Fruit fly (Drosophila melanogaster) whole organism, embryonic: ENCODE results near the gene CG9682.

Experiments used
- ATbp ChIP-seq: fragments of 200-800 bp; sonication (Bioruptor generic); optimal IDR thresholded peaks from 2 replicates; lab custom pipeline; 2017; ENCODE audit warnings: missing biosample characterization, mild to moderate bottlenecking, missing genetic modification characterization, missing genetic modification reagents
- Adf1 ChIP-seq: fragments of 200-800 bp; sonication (Bioruptor generic); IDR thresholded peaks from 2 replicates; pipeline ENCODE4 v1.3.6; 2022; ENCODE audit warnings: missing biosample characterization, missing genetic modification characterization
- Awh ChIP-seq: fragments of 200-800 bp; sonication (Bioruptor generic); IDR thresholded peaks from 2 replicates; pipeline ENCODE4, ENCODE4 v1.3.6; 2022; ENCODE audit warnings: missing biosample characterization, missing genetic modification characterization
- BtbVII ChIP-seq: fragments of 200-800 bp; sonication (Bioruptor generic); optimal IDR thresholded peaks from 3 replicates; lab custom pipeline; 2017; ENCODE audit warnings: missing biosample characterization, mild to moderate bottlenecking, missing genetic modification characterization
- Bteb2 ChIP-seq: fragments of 200-800 bp; sonication (Bioruptor generic); optimal IDR thresholded peaks from 2 replicates; lab custom pipeline; 2016; ENCODE audit warnings: missing biosample characterization, missing genetic modification characterization
- CG10321 ChIP-seq: fragments of 200-800 bp; sonication (Bioruptor generic); IDR thresholded peaks from 2 replicates; pipeline ENCODE4 v1.3.6; 2022; ENCODE audit warnings: missing biosample characterization, missing genetic modification characterization
- CG10462 ChIP-seq: fragments of 200-800 bp; sonication (Bioruptor generic); optimal IDR thresholded peaks from 2 replicates; lab custom pipeline; 2016; ENCODE audit warnings: missing biosample characterization, missing genetic modification characterization
- CG10959 ChIP-seq: fragments of 200-800 bp; sonication (Bioruptor generic); IDR thresholded peaks from 2 replicates; pipeline ENCODE4 v1.3.6; 2022; ENCODE audit warnings: missing biosample characterization, missing genetic modification characterization
- CG11504 ChIP-seq: fragments of 200-800 bp; sonication (Bioruptor generic); optimal IDR thresholded peaks from 3 replicates; lab custom pipeline; 2019; ENCODE audit warnings: missing biosample characterization, mild to moderate bottlenecking, missing genetic modification characterization, moderate library complexity
- CG12391 ChIP-seq: fragments of 200-800 bp; sonication (Bioruptor generic); optimal IDR thresholded peaks from 3 replicates; lab custom pipeline; 2018; ENCODE audit warnings: missing biosample characterization, mild to moderate bottlenecking, missing genetic modification characterization, moderate library complexity
- CG14710 ChIP-seq: fragments of 200-800 bp; sonication (Bioruptor generic); optimal IDR thresholded peaks from 3 replicates; lab custom pipeline; 2019; ENCODE audit warnings: missing biosample characterization, mild to moderate bottlenecking, missing genetic modification characterization, moderate library complexity
- CG15601 ChIP-seq: fragments of 200-800 bp; sonication (Bioruptor generic); optimal IDR thresholded peaks from 3 replicates; lab custom pipeline; 2019; ENCODE audit warnings: missing biosample characterization, mild to moderate bottlenecking, missing genetic modification characterization, moderate library complexity
- CG17829 ChIP-seq: fragments of 200-800 bp; optimal IDR thresholded peaks from 2 replicates; lab custom pipeline; 2019; ENCODE audit warnings: missing biosample characterization, mild to moderate bottlenecking, missing genetic modification characterization, moderate library complexity
- CG18764 ChIP-seq: fragments of 200-800 bp; sonication (Bioruptor generic); optimal IDR thresholded peaks from 3 replicates; lab custom pipeline; 2016; ENCODE audit warnings: missing biosample characterization, missing genetic modification characterization
- CG2120 ChIP-seq: fragments of 200-800 bp; sonication (Bioruptor generic); optimal IDR thresholded peaks from 3 replicates; lab custom pipeline; 2016; ENCODE audit warnings: missing biosample characterization, missing genetic modification characterization
- CG2712 ChIP-seq: fragments of 200-800 bp; optimal IDR thresholded peaks from 3 replicates; lab custom pipeline; 2019; ENCODE audit warnings: missing biosample characterization, mild to moderate bottlenecking, missing genetic modification characterization, moderate library complexity
- CG2875 ChIP-seq: fragments of 200-800 bp; sonication (Bioruptor generic); optimal IDR thresholded peaks from 2 replicates; lab custom pipeline; 2017; ENCODE audit warnings: missing biosample characterization, mild to moderate bottlenecking, missing genetic modification characterization, missing genetic modification reagents
- CG31224 ChIP-seq: fragments of 200-800 bp; sonication (Bioruptor generic); IDR thresholded peaks from 2 replicates; pipeline ENCODE4 v1.3.6; 2022; ENCODE audit warnings: missing biosample characterization, missing genetic modification characterization
- CG32767 ChIP-seq: fragments of 200-800 bp; sonication (Bioruptor generic); IDR thresholded peaks from 2 replicates; pipeline ENCODE4 v1.3.6; 2022; ENCODE audit warnings: missing biosample characterization, missing genetic modification characterization
- CG6254 ChIP-seq: fragments of 200-800 bp; sonication (Bioruptor generic); optimal IDR thresholded peaks from 3 replicates; lab custom pipeline; 2017; ENCODE audit warnings: mild to moderate bottlenecking, missing biosample characterization, missing genetic modification reagents, missing genetic modification characterization
- CG7745 ChIP-seq: fragments of 200-800 bp; sonication (Bioruptor generic); optimal IDR thresholded peaks from 2 replicates; lab custom pipeline; 2018; ENCODE audit warnings: missing biosample characterization, mild to moderate bottlenecking, missing genetic modification characterization, moderate library complexity
- CG7928 ChIP-seq: fragments of 200-800 bp; sonication (Bioruptor generic); optimal IDR thresholded peaks from 2 replicates; lab custom pipeline; 2017; ENCODE audit warnings: missing biosample characterization, mild to moderate bottlenecking, missing genetic modification characterization
- CG9215 ChIP-seq: fragments of 200-800 bp; sonication (Bioruptor generic); IDR thresholded peaks from 2 replicates; pipeline ENCODE4 v1.3.6; 2022; ENCODE audit warnings: missing biosample characterization, missing genetic modification characterization
- Dad ChIP-seq: fragments of 200-800 bp; sonication (Bioruptor generic); optimal IDR thresholded peaks from 3 replicates; lab custom pipeline; 2016; ENCODE audit warnings: missing biosample characterization, missing genetic modification characterization
- Doc2 ChIP-seq: fragments of 200-800 bp; sonication (Bioruptor generic); IDR thresholded peaks from 2 replicates; pipeline ENCODE4 v1.3.6; 2022; ENCODE audit warnings: missing biosample characterization, missing genetic modification characterization
- Dp ChIP-seq: fragments of 200-800 bp; sonication (Bioruptor generic); optimal IDR thresholded peaks from 2 replicates; lab custom pipeline; 2018; ENCODE audit warnings: missing biosample characterization, mild to moderate bottlenecking, missing genetic modification characterization, moderate library complexity
- Dref ChIP-seq: fragments of 200-800 bp; sonication (Bioruptor generic); IDR thresholded peaks from 2 replicates; pipeline ENCODE4 v1.3.6; 2022; ENCODE audit warnings: missing biosample characterization, missing genetic modification characterization
- Gug ChIP-seq: fragments of 200-800 bp; sonication (Bioruptor generic); IDR thresholded peaks from 4 replicates; pipeline ENCODE4 v1.3.6; 2022; ENCODE audit warnings: missing biosample characterization, missing genetic modification characterization
- H15 ChIP-seq: fragments of 200-800 bp; sonication (Bioruptor generic); IDR thresholded peaks from 3 replicates; pipeline ENCODE4 v1.3.6; 2022; ENCODE audit warnings: missing biosample characterization, missing genetic modification characterization
- H2.0 ChIP-seq: fragments of 200-800 bp; sonication (Bioruptor generic); IDR thresholded peaks from 2 replicates; pipeline ENCODE4 v1.3.6; 2022; ENCODE audit warnings: missing biosample characterization, missing genetic modification characterization
- Med ChIP-seq: fragments of 200-800 bp; sonication (Bioruptor generic); peaks from one replicate; lab custom pipeline; 2016; ENCODE audit warnings: missing biosample characterization, missing genetic modification characterization, mild to moderate bottlenecking, inconsistent platforms, moderate library complexity
- Mrtf ChIP-seq: fragments of 200-800 bp; sonication (Bioruptor generic); IDR thresholded peaks from 3 replicates; pipeline ENCODE4 v1.3.6; 2022; ENCODE audit warnings: missing biosample characterization, missing genetic modification characterization
- Nf-YB ChIP-seq: fragments of 200-800 bp; sonication (Bioruptor generic); optimal IDR thresholded peaks from 3 replicates; lab custom pipeline; 2019; ENCODE audit warnings: missing biosample characterization, mild to moderate bottlenecking, missing genetic modification characterization, moderate library complexity
- Poxn ChIP-seq: fragments of 200-800 bp; sonication (Bioruptor generic); IDR thresholded peaks from 2 replicates; pipeline ENCODE4 v1.3.6; 2022; ENCODE audit warnings: missing biosample characterization, missing genetic modification characterization
- Ssrp ChIP-seq: fragments of 200-800 bp; sonication (Bioruptor generic); optimal IDR thresholded peaks from 2 replicates; lab custom pipeline; 2018; ENCODE audit warnings: missing biosample characterization, mild to moderate bottlenecking, missing genetic modification characterization, moderate library complexity
- Usf ChIP-seq: fragments of 200-800 bp; sonication (Bioruptor generic); optimal IDR thresholded peaks from 2 replicates; lab custom pipeline; 2017; ENCODE audit warnings: missing genotype, missing biosample characterization, missing genetic modification characterization
- cg ChIP-seq: fragments of 200-800 bp; sonication (Bioruptor generic); optimal IDR thresholded peaks from 3 replicates; lab custom pipeline; 2019; ENCODE audit warnings: missing biosample characterization, mild to moderate bottlenecking, missing genetic modification characterization, moderate library complexity
- dpn ChIP-seq, 2 experiments: fragments of 200-800 bp; sonication (Bioruptor generic); optimal IDR thresholded peaks; 3 replicates each; lab custom pipeline; 2016; ENCODE audit warnings: missing biosample characterization in 2 of 2, missing genetic modification characterization in 2 of 2
- esg ChIP-seq: fragments of 200-800 bp; sonication (Bioruptor generic); conservative IDR thresholded peaks from 2 replicates; pipeline ENCODE4 v1.3.6; 2022; ENCODE audit warnings: missing biosample characterization, missing genetic modification characterization
- gt ChIP-seq: fragments of 200-800 bp; sonication (Bioruptor generic); IDR thresholded peaks from 2 replicates; pipeline ENCODE4 v1.3.6; 2022; ENCODE audit warnings: missing biosample characterization, missing genetic modification characterization
- kah ChIP-seq: fragments of 200-800 bp; sonication (Bioruptor generic); optimal IDR thresholded peaks from 2 replicates; lab custom pipeline; 2018; ENCODE audit warnings: missing biosample characterization, mild to moderate bottlenecking, missing genetic modification characterization
- kni ChIP-seq: fragments of 200-800 bp; sonication (Bioruptor generic); optimal IDR thresholded peaks from 3 replicates; lab custom pipeline; 2017; ENCODE audit warnings: mild to moderate bottlenecking, missing biosample characterization, missing genetic modification reagents, missing genetic modification characterization
- nau ChIP-seq: fragments of 200-800 bp; sonication (Bioruptor generic); optimal IDR thresholded peaks from 3 replicates; lab custom pipeline; 2017; ENCODE audit warnings: missing biosample characterization, mild to moderate bottlenecking, missing genetic modification characterization, missing genetic modification reagents
- nerfin-1 ChIP-seq: fragments of 200-800 bp; sonication (Bioruptor generic); optimal IDR thresholded peaks from 3 replicates; lab custom pipeline; 2019; ENCODE audit warnings: missing biosample characterization, mild to moderate bottlenecking, missing genetic modification characterization, moderate library complexity
- odd ChIP-seq: fragments of 200-800 bp; sonication (Bioruptor generic); optimal IDR thresholded peaks from 2 replicates; lab custom pipeline; 2017; ENCODE audit warnings: missing biosample characterization, mild to moderate bottlenecking, missing genetic modification characterization
- prd ChIP-seq, 3 experiments: fragments of >200 bp in 2 of 3; fragments of 200-800 bp in 1 of 3; sonication (Bioruptor generic) in 1 of 3; optimal IDR thresholded peaks in 2 of 3; IDR thresholded peaks in 1 of 3; 2 replicates in 2 of 3; 3 replicates in 1 of 3; pipeline versions ENCODE4 v1.3.6 to Lab custom; 2017 to 2022; ENCODE audit warnings: missing biosample characterization in 1 of 3, missing genetic modification characterization in 1 of 3
- unpg ChIP-seq: fragments of 200-800 bp; sonication (Bioruptor generic); optimal IDR thresholded peaks from 3 replicates; lab custom pipeline; 2018; ENCODE audit warnings: missing biosample characterization, mild to moderate bottlenecking, missing genetic modification characterization, moderate library complexity
- vnd ChIP-seq: fragments of 200-800 bp; sonication (Bioruptor generic); IDR thresholded peaks from 3 replicates; pipeline ENCODE4 v1.3.6; 2022; ENCODE audit warnings: missing biosample characterization, missing genetic modification characterization; ENCODE audit not compliant: partially characterized antibody
- zen2 ChIP-seq: fragments of 200-800 bp; sonication (Bioruptor generic); IDR thresholded peaks from 3 replicates; pipeline ENCODE4 v1.3.6; 2022; ENCODE audit warnings: missing biosample characterization, missing genetic modification characterization; ENCODE audit not compliant: partially characterized antibody

Gene CG9682

DNA sequence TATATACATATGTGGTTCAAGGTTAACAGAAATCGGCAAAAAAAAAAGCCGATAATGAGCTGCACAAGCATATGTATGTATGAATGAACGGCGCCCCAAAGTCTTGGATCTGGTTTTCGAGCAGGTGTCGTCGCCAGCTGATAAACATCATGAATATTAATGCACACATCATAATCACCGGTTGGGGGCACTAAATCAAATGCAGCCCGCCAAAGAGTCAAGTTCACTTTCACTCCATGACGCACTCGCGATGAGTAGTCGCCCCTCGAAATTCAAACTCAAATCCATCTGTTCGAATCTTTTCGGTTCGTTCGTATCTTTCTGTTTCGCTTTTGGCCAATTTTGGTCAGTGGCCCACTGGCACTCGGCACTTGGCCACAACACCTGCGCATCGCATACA, 10.5 kb upstream of the CG9682 start (continued):
- no peak for TF ChIP-seq Awh (GFP tag; lab: Robert Waterston, UW)
- no peak for TF ChIP-seq nau
- no peak for TF ChIP-seq ATbp (GFP tag; lab: Kevin White, UChicago)
- no peak for TF ChIP-seq Med (GFP tag; lab: Kevin White, UChicago)
- no peak for TF ChIP-seq CG10462 (GFP tag; lab: Kevin White, UChicago)
- no peak for TF ChIP-seq gt (GFP tag; lab: Robert Waterston, UW)
- TF ChIP-seq kah = no peak
- no peak for TF ChIP-seq Dref
- no peak for TF ChIP-seq CG7928

DNA sequence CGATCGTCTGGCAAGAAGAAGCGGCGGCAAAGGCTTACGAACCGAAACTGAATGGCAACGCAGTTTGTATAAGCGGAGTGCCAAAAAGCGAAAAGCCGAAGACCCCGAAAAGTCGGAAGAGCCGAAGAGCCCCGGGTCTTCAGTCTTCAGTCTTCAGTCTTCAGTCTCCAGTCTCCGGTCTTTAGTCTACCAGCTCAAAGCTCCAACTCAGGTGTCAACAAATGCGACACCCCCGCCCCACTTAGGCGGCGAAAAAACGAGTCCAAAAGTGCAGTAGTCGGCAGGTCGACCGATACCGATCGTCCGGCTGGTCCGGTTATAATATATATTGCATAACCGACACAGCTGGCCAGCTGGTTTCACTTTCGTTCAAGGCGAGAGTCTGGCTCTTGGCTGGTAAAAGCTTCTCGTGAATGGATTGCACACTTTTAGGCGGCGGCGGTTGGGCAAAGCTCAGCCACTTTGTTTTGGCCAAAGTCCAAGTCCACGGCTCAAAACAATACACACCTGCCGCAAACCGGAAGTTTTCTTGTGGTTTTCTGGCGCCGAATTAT, 7.4 kb upstream of the CG9682 start, which contains the start of gene CG9737:
Gene CG9737, minus strand, starts transcription at position 51 of the 554 bp plus-strand sequence.
- peak; percentile 65 for TF ChIP-seq CG6254 (GFP tag; lab: Kevin White, UChicago)
- TF ChIP-seq CG32767 (GFP tag; lab: Robert Waterston, UW) = no peak
- no peak for TF ChIP-seq BtbVII (GFP tag; lab: Kevin White, UChicago)
- TF ChIP-seq Gug (GFP tag; lab: Robert Waterston, UW) = no peak
- no peak for TF ChIP-seq H2.0 (GFP tag; lab: Robert Waterston, UW)
- no peak for TF ChIP-seq Nf-YB (GFP tag; lab: Kevin White, UChicago)
- no peak for TF ChIP-seq CG11504
- TF ChIP-seq CG2712 = no peak
- TF ChIP-seq esg (GFP tag; lab: Robert Waterston, UW) = no peak
- TF ChIP-seq Dad = no peak
- TF ChIP-seq CG12391 = no peak
- TF ChIP-seq kni = peak; percentile 8
- TF ChIP-seq Dp (GFP tag; lab: Kevin White, UChicago) = no peak
- no peak for TF ChIP-seq zen2 (GFP tag; lab: Robert Waterston, UW)
- TF ChIP-seq Ssrp (tag; lab: Kevin White, UChicago) = no peak
- TF ChIP-seq H15 = no peak
- no peak for TF ChIP-seq Doc2 (GFP tag; lab: Robert Waterston, UW)
- no peak for TF ChIP-seq CG15601 (tag; lab: Kevin White, UChicago)
- no peak for TF ChIP-seq nerfin-1
- no peak for TF ChIP-seq Bteb2 (GFP tag; lab: Kevin White, UChicago)
- no peak for TF ChIP-seq CG2875 (GFP tag; lab: Kevin White, UChicago)
- no peak for TF ChIP-seq Adf1
- TF ChIP-seq prd (optimal IDR thresholded peaks at IDR 0.05; lab: Kevin White, UChicago) = no peak
- no peak for TF ChIP-seq prd (GFP tag; IDR thresholded peaks at IDR 0.05; lab: Robert Waterston, UW)
- no peak for TF ChIP-seq CG2120 (GFP tag; lab: Kevin White, UChicago)
- no peak for TF ChIP-seq Poxn
- TF ChIP-seq CG10959 = no peak
- TF ChIP-seq CG7745 = no peak
- no peak for TF ChIP-seq Mrtf (GFP tag; lab: Robert Waterston, UW)
- TF ChIP-seq CG10321 (GFP tag; lab: Robert Waterston, UW) = no peak
- no peak for TF ChIP-seq CG18764 (GFP tag; lab: Kevin White, UChicago)
- TF ChIP-seq unpg (GFP tag; lab: Kevin White, UChicago) = no peak
- no peak for TF ChIP-seq Awh (GFP tag; lab: Robert Waterston, UW)
- TF ChIP-seq Usf (GFP tag; lab: Kevin White, UChicago) = no peak
- TF ChIP-seq dpn (GFP tag; optimal IDR thresholded peaks at IDR 0.05; lab: Kevin White, UChicago) = no peak
- no peak for TF ChIP-seq CG14710 (tag; lab: Kevin White, UChicago)
- no peak for TF ChIP-seq cg
- TF ChIP-seq vnd = no peak
- TF ChIP-seq CG9215 = no peak
- TF ChIP-seq odd = no peak
- TF ChIP-seq CG31224 (GFP tag; lab: Robert Waterston, UW) = no peak
- no peak for TF ChIP-seq CG17829
